Fruit fly (Drosophila melanogaster): Measurements from ENCODE around the gene ImpL2.

The ImpL2 gene

DNA sequence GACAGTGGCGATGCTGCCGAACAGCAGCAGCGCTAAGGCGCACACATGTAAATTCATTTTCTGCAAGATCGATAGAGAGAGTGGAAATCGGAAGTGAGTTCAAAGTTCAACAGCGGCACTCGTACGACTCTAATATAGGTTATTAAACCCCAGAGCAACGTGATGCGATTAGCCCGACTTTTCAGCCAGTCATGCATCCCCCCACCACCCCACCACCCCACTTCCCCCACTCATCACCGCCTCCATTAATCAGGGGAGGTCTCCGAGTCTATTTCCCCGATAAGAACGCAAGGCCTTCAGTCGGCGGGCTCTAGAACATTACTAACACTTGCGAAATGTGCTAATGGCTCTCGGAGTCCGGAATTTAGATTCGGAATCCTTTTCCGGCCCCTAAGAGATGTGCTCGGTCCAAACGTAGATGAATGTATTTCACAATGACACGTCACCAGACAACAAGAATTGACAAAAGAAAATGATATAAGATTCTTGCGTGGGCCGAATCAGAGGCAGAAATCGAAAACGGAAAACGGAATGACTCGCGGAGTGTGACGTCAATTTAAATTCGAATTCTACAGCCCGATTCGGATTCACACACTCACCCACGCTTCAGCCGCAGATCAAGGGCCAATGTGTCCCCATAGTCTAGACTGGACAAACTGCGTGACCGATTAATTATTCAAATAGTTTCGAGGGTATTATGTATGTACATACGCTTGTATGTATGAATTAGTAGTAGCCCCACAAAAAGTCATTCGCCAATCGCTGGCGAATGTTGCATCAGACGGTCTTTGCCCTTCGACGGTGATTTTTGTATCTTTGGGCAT lies 10.1 kb downstream of the ImpL2 start:
- TF ChIP-seq chinmo (GFP tag; IDR thresholded peaks at IDR 0.05; ENCODE audit: partially characterized antibody) (0 out of 4 replicates have a peak, but pooled peaks have one; percentile 42), CG12769 (tag; optimal IDR thresholded peaks at IDR 0.05) (peak; percentile 31), lola (GFP tag; optimal IDR thresholded peaks at IDR 0.05) (no peak), aop (GFP tag; IDR thresholded peaks at IDR 0.05) (0 out of 2 replicates have a peak, but pooled peaks have one; percentile 41), Pdp1 (GFP tag; optimal IDR thresholded peaks at IDR 0.05) (peak in 1 of 2 experiments; percentile 67), CG8290 (GFP tag; optimal IDR thresholded peaks at IDR 0.05) (no peak), CG8290 (tag; optimal IDR thresholded peaks at IDR 0.05) (peak in 1 of 2 experiments; percentile 8), crol (GFP tag; IDR thresholded peaks at IDR 0.05) (peak; percentile 90), vvl (GFP tag; IDR thresholded peaks at IDR 0.05) (0 out of 2 replicates have a peak, but pooled peaks have one; percentile 7), CG2129 (GFP tag; IDR thresholded peaks at IDR 0.05; ENCODE audit: partially characterized antibody) (no peak), CG13624 (GFP tag; optimal IDR thresholded peaks at IDR 0.05) (no peak), sr (GFP tag; IDR thresholded peaks at IDR 0.05) (peak; percentile 82; the same call in 2 of the 3 replicates), sd (tag; optimal IDR thresholded peaks at IDR 0.05) (peak; percentile 75), B-H2 (GFP tag; optimal IDR thresholded peaks at IDR 0.05) (no peak), CG18262 (tag; optimal IDR thresholded peaks at IDR 0.05) (no peak), HHEX (GFP tag; optimal IDR thresholded peaks at IDR 0.05) (no peak), CG10543 (GFP tag; optimal IDR thresholded peaks at IDR 0.05) (peak; percentile 14), CG10979 (tag; optimal IDR thresholded peaks at IDR 0.05) (no peak), sug (tag; optimal IDR thresholded peaks at IDR 0.05) (peak; percentile 72), CG8765 (GFP tag; IDR thresholded peaks at IDR 0.05) (no peak), Med (GFP tag) (peak; percentile 70), CG8281 (tag; optimal IDR thresholded peaks at IDR 0.05) (no peak), Fer3 (tag; optimal IDR thresholded peaks at IDR 0.05) (no peak), CG34376 (GFP tag; optimal IDR thresholded peaks at IDR 0.05) (peak; percentile 67), chn (GFP tag; optimal IDR thresholded peaks at IDR 0.05) (no peak), D19B (GFP tag; optimal IDR thresholded peaks at IDR 0.05) (peak; percentile 42), cwo (GFP tag; optimal IDR thresholded peaks at IDR 0.05) (peak; percentile 63), Deaf1 (tag; optimal IDR thresholded peaks at IDR 0.05) (peak; percentile 20), klu (GFP tag; IDR thresholded peaks at IDR 0.05) (no peak), Hr78 (GFP tag; optimal IDR thresholded peaks at IDR 0.05) (peak in 1 of 2 experiments; percentile 82), CG10565 (GFP tag; optimal IDR thresholded peaks at IDR 0.05) (no peak), nom (GFP tag; optimal IDR thresholded peaks at IDR 0.05) (peak; percentile 32), kni (GFP tag; optimal IDR thresholded peaks at IDR 0.05) (peak; percentile 7), gce (GFP tag; IDR thresholded peaks at IDR 0.05) (0 out of 3 replicates have a peak, but pooled peaks have one; percentile 33), CG13287 (GFP tag; IDR thresholded peaks at IDR 0.05; ENCODE audit: partially characterized antibody) (0 out of 2 replicates have a peak, but pooled peaks have one; percentile 5)

DNA sequence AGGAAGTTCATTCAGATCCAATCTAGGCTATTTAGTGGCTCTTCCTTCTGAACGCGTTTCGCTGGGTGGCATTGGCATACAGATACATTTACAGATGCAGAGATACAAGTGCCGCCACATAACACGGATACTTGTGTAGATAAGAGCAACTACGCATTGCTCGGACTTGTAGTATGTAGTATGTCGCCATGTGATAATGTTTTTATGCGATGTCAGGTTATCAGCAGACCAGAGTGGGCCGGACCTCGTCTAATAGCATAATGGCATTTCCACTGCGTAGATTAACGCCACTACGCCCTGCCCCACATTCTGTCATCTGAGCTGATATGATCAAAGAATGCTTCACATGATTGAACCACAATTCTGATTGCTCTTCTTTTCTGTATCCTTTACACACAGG lies 14.2 kb downstream of the ImpL2 start:
- TF ChIP-seq usp (GFP tag; optimal IDR thresholded peaks at IDR 0.05) (no peak), Pdp1 (GFP tag; optimal IDR thresholded peaks at IDR 0.05) (peak in 1 of 2 experiments; percentile 60), exex (tag; optimal IDR thresholded peaks at IDR 0.05) (peak; percentile 17), mirr (GFP tag; optimal IDR thresholded peaks at IDR 0.05) (peak; percentile 22), CG34376 (GFP tag; optimal IDR thresholded peaks at IDR 0.05) (peak; percentile 2), E2f1 (GFP tag; IDR thresholded peaks at IDR 0.05) (no peak), GATAe (GFP tag; conservative IDR thresholded peaks at IDR 0.05) (0 out of 2 replicates have a peak, but pooled peaks have one; percentile 11), CG12155 (GFP tag; optimal IDR thresholded peaks at IDR 0.05) (no peak), CG5180 (GFP tag; optimal IDR thresholded peaks at IDR 0.05) (no peak), grn (GFP tag; optimal IDR thresholded peaks at IDR 0.05) (peak; percentile 70), ind (GFP tag; optimal IDR thresholded peaks at IDR 0.05) (no peak), CG13624 (GFP tag; optimal IDR thresholded peaks at IDR 0.05) (peak; percentile 78), CG9437 (GFP tag; optimal IDR thresholded peaks at IDR 0.05) (no peak), Med (GFP tag) (peak; percentile 75), pfk (GFP tag; optimal IDR thresholded peaks at IDR 0.05) (no peak), fru (optimal IDR thresholded peaks at IDR 0.05) (no peak)

Data from whole organism, embryonic.